Fruit fly (Drosophila melanogaster): ENCODE measurements around the gene CG18599.

The CG18599 gene

DNA sequence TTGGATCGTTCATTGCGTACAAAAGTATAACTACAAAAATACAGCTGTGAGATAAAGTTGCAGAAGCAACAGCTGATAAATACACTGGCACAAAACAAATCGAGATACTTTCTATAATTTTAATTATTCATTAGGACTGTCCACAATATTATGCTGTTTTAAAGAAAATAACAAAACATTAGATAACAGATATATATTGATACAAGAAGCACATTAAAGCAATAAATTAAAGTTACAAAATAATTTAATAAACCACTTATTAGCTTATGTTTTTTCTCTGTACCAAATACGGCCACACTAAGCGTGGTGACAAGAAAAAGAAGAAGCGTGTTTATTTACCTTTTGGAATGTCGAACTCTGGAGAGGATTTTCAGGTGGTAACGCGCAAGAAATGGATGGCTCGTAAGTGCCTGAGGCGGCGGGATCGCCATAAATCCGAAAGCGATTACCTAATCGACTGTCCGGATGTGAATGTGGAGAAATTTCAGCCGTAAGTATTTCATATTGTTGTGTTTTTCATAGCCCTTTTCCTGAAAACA, 47.3 kb upstream of the CG18599 start, which contains the start of the genes CG7988 and CG7183 (continued):
- peak in 1 of 2 experiments; percentile 97 for TF ChIP-seq Eip74EF (GFP tag; optimal IDR thresholded peaks at IDR 0.05)
- TF ChIP-seq CG15479 (GFP tag; optimal IDR thresholded peaks at IDR 0.05), result peak; percentile 79
- TF ChIP-seq org-1 (GFP tag; optimal IDR thresholded peaks at IDR 0.05), result peak; percentile 93
- TF ChIP-seq ci (GFP tag; IDR thresholded peaks at IDR 0.05), result peak; percentile 97
- peak; percentile 99 for TF ChIP-seq Hr3 (GFP tag; optimal IDR thresholded peaks at IDR 0.05)
- peak; percentile 98 for TF ChIP-seq B-H1 (GFP tag; IDR thresholded peaks at IDR 0.05)
- TF ChIP-seq CG31224 (GFP tag; IDR thresholded peaks at IDR 0.05), result peak; percentile 95
- no peak for TF ChIP-seq cad (GFP tag; optimal IDR thresholded peaks at IDR 0.05)
- TF ChIP-seq tup (GFP tag; optimal IDR thresholded peaks at IDR 0.05), result peak; percentile 90
- no peak for TF ChIP-seq CG17568 (GFP tag; optimal IDR thresholded peaks at IDR 0.05)
- peak; percentile 98 for TF ChIP-seq CG8388 (GFP tag; optimal IDR thresholded peaks at IDR 0.05)
- peak; percentile 98 for TF ChIP-seq stc (GFP tag; IDR thresholded peaks at IDR 0.05)
- TF ChIP-seq corto (GFP tag; optimal IDR thresholded peaks at IDR 0.05), result no peak
- TF ChIP-seq CG8281 (tag; optimal IDR thresholded peaks at IDR 0.05), result peak; percentile 87
- TF ChIP-seq CG15269 (tag; optimal IDR thresholded peaks at IDR 0.05), result peak; percentile 98
- peak; percentile 81 to 99 for TF ChIP-seq bsh (GFP tag; optimal IDR thresholded peaks at IDR 0.05)
- no peak for TF ChIP-seq Dfd (GFP tag; optimal IDR thresholded peaks at IDR 0.05)
- TF ChIP-seq Dref (GFP tag; IDR thresholded peaks at IDR 0.05), result peak; percentile 38; the same call in 1 of the 2 replicates
- peak; percentile 88 for TF ChIP-seq repo (GFP tag; optimal IDR thresholded peaks at IDR 0.05)
- peak; percentile 84 for TF ChIP-seq MTF-1 (GFP tag; optimal IDR thresholded peaks at IDR 0.05; ENCODE audit: borderline replicate concordance)
- TF ChIP-seq Neu2 (GFP tag; optimal IDR thresholded peaks at IDR 0.05; ENCODE audit: borderline replicate concordance), result peak; percentile 66
- peak; percentile 93 for TF ChIP-seq Rx (GFP tag; IDR thresholded peaks at IDR 0.05)
- TF ChIP-seq sens-2 (GFP tag; IDR thresholded peaks at IDR 0.05), result peak; percentile 93
- TF ChIP-seq B-H2 (GFP tag; optimal IDR thresholded peaks at IDR 0.05), result peak; percentile 96
- peak; percentile 98 for TF ChIP-seq Spps (tag; optimal IDR thresholded peaks at IDR 0.05)
- TF ChIP-seq NFAT (GFP tag; IDR thresholded peaks at IDR 0.05), result peak; percentile 96
- peak; percentile 97 for TF ChIP-seq Six4 (GFP tag; optimal IDR thresholded peaks at IDR 0.05)
- peak; percentile 96 for TF ChIP-seq gce (GFP tag; IDR thresholded peaks at IDR 0.05)
- TF ChIP-seq CG8944 (GFP tag; optimal IDR thresholded peaks at IDR 0.05), result peak; percentile 92
- peak; percentile 94 for TF ChIP-seq gsb (GFP tag; IDR thresholded peaks at IDR 0.05)
- peak; percentile 84 for TF ChIP-seq CG6813 (GFP tag; optimal IDR thresholded peaks at IDR 0.05)
- peak; percentile 75 for TF ChIP-seq CG5180 (GFP tag; optimal IDR thresholded peaks at IDR 0.05)
- peak; percentile 99 for TF ChIP-seq tgo (GFP tag; IDR thresholded peaks at IDR 0.05)
- TF ChIP-seq nmo (GFP tag; optimal IDR thresholded peaks at IDR 0.05), result peak; percentile 99
- peak; percentile 97 for TF ChIP-seq CG16815 (GFP tag; optimal IDR thresholded peaks at IDR 0.05)
- TF ChIP-seq CG12104 (GFP tag; optimal IDR thresholded peaks at IDR 0.05), result peak; percentile 95
- no peak for TF ChIP-seq fru (optimal IDR thresholded peaks at IDR 0.05)
- TF ChIP-seq CG7372 (GFP tag; IDR thresholded peaks at IDR 0.05), result peak; percentile 97
- TF ChIP-seq slou (GFP tag; optimal IDR thresholded peaks at IDR 0.05), result peak; percentile 92
- peak; percentile 98 for TF ChIP-seq CG10366 (GFP tag; IDR thresholded peaks at IDR 0.05)
- no peak for TF ChIP-seq inv (GFP tag; IDR thresholded peaks at IDR 0.05; ENCODE audit: partially characterized antibody)
- TF ChIP-seq CG2678 (tag; optimal IDR thresholded peaks at IDR 0.05), result peak; percentile 98
- TF ChIP-seq disco-r (GFP tag; optimal IDR thresholded peaks at IDR 0.05), result peak; percentile 95
- TF ChIP-seq CG10979 (tag; optimal IDR thresholded peaks at IDR 0.05), result peak; percentile 98
- peak; percentile 95 for TF ChIP-seq CG13894 (tag; optimal IDR thresholded peaks at IDR 0.05)
- TF ChIP-seq hbn (GFP tag; IDR thresholded peaks at IDR 0.05; ENCODE audit: partially characterized antibody), result no peak
- peak; percentile 100 for TF ChIP-seq gem (tag; optimal IDR thresholded peaks at IDR 0.05)
- TF ChIP-seq CG34422 (GFP tag; IDR thresholded peaks at IDR 0.05), result peak; percentile 99
- peak; percentile 85 for TF ChIP-seq CG15514 (GFP tag; optimal IDR thresholded peaks at IDR 0.05)
- TF ChIP-seq E2f1 (GFP tag; IDR thresholded peaks at IDR 0.05), result peak; percentile 99

All from whole organism, embryonic.